Worm (Caenorhabditis elegans): ENCODE measurements around the gene T19H5.6.
A peak's percentile ranks its signal among the peaks of the same experiment; 100 is the strongest.

Gene T19H5.6

DNA sequence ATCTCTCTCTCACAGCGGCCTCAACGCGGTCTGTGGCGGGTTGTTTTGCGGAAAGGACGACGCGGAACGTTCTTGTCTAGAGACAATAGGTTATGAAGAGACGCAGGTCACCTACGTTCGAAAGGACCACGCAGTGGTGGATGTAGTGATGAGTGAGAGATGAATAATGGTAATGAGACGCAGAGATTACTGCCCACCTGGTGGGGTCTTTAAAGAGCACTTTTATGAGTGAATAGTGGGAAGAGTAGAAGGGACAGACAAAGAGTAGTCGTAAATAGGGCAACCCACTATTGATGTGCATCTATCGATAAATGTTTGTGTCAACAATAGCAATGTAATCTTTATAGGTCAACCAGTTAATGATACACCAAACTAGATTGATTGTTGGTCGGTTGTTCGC lies 21.0 kb upstream of the T19H5.6 start:
- TF ChIP-seq ref-1 (GFP tag; conservative IDR thresholded peaks at IDR 0.05) (no peak), ztf-29 (GFP tag; IDR thresholded peaks at IDR 0.05) (no peak), cog-1 (tag; optimal IDR thresholded peaks at IDR 0.05) (peak; percentile 67), med-1 (GFP tag; optimal IDR thresholded peaks at IDR 0.05; ENCODE audit: insufficient read depth) (no peak), ztf-23 (GFP tag; IDR thresholded peaks at IDR 0.05) (no peak), klf-2 (GFP tag; conservative IDR thresholded peaks at IDR 0.05) (no peak), tab-1 (GFP tag; IDR thresholded peaks at IDR 0.05) (0 out of 2 replicates have a peak, but pooled peaks have one; percentile 34), T22C8.4 (GFP tag; IDR thresholded peaks at IDR 0.05) (no peak), flt-1 (GFP tag; IDR thresholded peaks at IDR 0.05) (peak; percentile 42; the same call in 1 of the 2 replicates)

DNA sequence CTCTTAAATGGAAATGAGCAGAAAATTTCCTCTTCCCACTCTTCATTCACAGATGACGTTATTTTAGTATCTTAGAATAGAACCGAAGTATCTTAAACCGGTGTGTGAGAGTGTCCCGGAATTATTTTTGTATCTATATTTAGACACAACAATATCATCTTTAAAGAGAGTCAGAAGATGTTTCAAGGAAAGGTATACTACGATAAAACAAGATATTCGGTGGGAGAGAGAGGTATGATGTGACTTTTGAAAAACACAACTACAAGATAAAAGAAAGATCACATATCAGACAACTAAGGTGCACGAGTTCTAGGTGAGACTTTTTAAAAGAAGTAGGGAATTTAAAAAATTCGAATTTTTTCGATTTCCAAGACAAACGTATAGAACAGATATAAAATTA lies 20.6 kb upstream of the T19H5.6 start:
- no peak for TF ChIP-seq ztf-29 (GFP tag; IDR thresholded peaks at IDR 0.05)
- TF ChIP-seq T22C8.4 (GFP tag; IDR thresholded peaks at IDR 0.05), result no peak
- no peak for TF ChIP-seq cog-1 (tag; optimal IDR thresholded peaks at IDR 0.05)
- TF ChIP-seq ref-1 (GFP tag; conservative IDR thresholded peaks at IDR 0.05), result no peak
- TF ChIP-seq flt-1 (GFP tag; IDR thresholded peaks at IDR 0.05), result no peak
- TF ChIP-seq tab-1 (GFP tag; IDR thresholded peaks at IDR 0.05), result no peak
- no peak for TF ChIP-seq klf-2 (GFP tag; conservative IDR thresholded peaks at IDR 0.05)
- TF ChIP-seq med-1 (GFP tag; optimal IDR thresholded peaks at IDR 0.05; ENCODE audit: insufficient read depth), result no peak
- no peak for TF ChIP-seq ztf-23 (GFP tag; IDR thresholded peaks at IDR 0.05)

DNA sequence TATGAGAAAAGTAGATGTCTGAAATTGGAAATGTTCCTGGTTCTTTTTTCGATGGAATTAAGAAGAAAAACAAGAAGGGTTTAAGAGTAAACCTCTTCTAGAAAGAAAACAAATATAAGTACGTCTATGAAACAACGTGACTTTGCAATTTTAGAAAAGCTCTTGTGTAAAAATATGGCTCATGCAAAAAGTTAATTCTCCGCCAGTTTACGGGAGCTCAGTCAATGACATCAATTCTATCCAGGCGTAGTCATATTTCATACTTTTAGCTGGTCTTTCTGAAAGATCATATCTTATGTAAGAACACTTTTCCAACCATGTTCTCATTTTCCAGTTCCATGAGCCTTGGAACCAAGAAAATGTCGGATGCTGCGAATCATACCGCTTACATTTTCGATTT lies 19.9 kb upstream of the T19H5.6 start:
- no peak for TF ChIP-seq tab-1 (GFP tag; IDR thresholded peaks at IDR 0.05)
- TF ChIP-seq ztf-29 (GFP tag; IDR thresholded peaks at IDR 0.05), result no peak
- no peak for TF ChIP-seq flt-1 (GFP tag; IDR thresholded peaks at IDR 0.05)
- TF ChIP-seq T22C8.4 (GFP tag; IDR thresholded peaks at IDR 0.05), result no peak
- TF ChIP-seq ztf-23 (GFP tag; IDR thresholded peaks at IDR 0.05), result no peak
- no peak for TF ChIP-seq cog-1 (tag; optimal IDR thresholded peaks at IDR 0.05)
- TF ChIP-seq klf-2 (GFP tag; conservative IDR thresholded peaks at IDR 0.05), result no peak
- no peak for TF ChIP-seq med-1 (GFP tag; optimal IDR thresholded peaks at IDR 0.05; ENCODE audit: insufficient read depth)
- TF ChIP-seq ref-1 (GFP tag; conservative IDR thresholded peaks at IDR 0.05), result no peak

DNA sequence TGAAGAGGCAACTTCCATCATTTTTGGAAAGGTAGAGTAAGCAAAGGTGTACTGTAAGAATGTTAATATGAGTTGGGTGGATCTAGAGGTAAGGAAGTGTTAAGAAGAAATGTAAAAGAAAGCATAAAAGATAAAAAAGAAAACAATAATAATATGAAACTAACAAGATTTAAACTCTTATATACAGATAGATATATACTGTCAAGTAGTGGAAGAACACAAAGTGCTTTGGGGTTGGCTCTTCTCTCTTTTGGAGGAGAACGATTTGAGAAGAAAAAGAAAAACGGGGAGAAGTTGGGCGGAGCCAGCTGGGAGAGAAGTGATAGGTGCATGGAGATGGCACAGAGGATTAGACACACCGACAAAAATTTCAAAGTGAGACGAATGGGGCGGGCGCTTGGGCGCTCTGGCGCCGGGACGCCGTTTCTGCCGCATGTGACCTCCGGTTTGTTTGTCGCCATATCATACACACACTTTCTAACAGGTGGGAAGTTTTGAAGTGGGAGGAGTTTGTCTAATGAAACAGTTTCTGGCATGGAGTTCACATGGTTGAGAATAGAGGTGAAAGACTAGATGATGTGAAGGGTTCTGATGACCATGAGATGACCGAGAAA lies 17.4 kb upstream of the T19H5.6 start, which contains the start of gene T19H5.4:
Gene T19H5.4 (minus strand): TSS at position 51 of the 614 bp plus-strand sequence.
- TF ChIP-seq cog-1 (tag; optimal IDR thresholded peaks at IDR 0.05), result no peak
- TF ChIP-seq klf-2 (GFP tag; conservative IDR thresholded peaks at IDR 0.05), result no peak
- TF ChIP-seq ref-1 (GFP tag; conservative IDR thresholded peaks at IDR 0.05), result no peak; the same call in 1 of the 2 replicates
- TF ChIP-seq tab-1 (GFP tag; IDR thresholded peaks at IDR 0.05), result no peak
- no peak for TF ChIP-seq T22C8.4 (GFP tag; IDR thresholded peaks at IDR 0.05)
- no peak for TF ChIP-seq ztf-29 (GFP tag; IDR thresholded peaks at IDR 0.05)
- TF ChIP-seq ztf-23 (GFP tag; IDR thresholded peaks at IDR 0.05), result no peak
- TF ChIP-seq med-1 (GFP tag; optimal IDR thresholded peaks at IDR 0.05; ENCODE audit: insufficient read depth), result no peak
- TF ChIP-seq flt-1 (GFP tag; IDR thresholded peaks at IDR 0.05), result no peak

DNA sequence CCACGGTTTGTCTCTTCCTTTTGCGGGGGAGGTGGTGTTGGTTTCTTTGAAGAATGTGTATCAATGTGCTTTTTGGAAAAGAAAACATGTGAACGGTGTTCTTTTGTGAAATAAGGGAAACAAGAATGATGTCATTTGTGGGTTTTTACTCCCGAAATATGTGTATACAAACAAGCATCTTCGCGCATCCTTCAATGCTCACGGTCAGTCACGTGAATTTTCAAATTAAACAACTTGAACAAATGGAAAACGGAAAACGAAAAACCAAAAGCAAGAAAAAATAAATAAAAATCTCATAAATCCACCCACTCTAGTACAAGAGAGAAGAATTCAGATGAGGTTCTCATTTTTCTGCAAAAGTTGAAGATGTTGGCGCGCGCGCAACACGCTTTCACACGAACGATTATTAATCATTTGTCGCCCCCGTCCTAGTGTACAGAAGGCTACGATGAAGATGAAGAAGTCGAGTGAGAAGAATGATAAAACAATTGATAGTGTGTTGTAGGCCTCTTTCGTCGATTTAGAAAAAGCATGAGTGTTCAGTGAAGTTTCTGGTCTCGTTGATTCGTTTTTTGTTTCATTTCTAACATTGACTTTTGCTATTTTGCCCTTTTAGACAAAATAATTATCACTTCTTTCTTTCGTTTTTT lies 15.2 kb upstream of the T19H5.6 start:
- TF ChIP-seq klf-2 (GFP tag; conservative IDR thresholded peaks at IDR 0.05) (no peak), flt-1 (GFP tag; IDR thresholded peaks at IDR 0.05) (no peak), med-1 (GFP tag; optimal IDR thresholded peaks at IDR 0.05; ENCODE audit: insufficient read depth) (no peak)

DNA sequence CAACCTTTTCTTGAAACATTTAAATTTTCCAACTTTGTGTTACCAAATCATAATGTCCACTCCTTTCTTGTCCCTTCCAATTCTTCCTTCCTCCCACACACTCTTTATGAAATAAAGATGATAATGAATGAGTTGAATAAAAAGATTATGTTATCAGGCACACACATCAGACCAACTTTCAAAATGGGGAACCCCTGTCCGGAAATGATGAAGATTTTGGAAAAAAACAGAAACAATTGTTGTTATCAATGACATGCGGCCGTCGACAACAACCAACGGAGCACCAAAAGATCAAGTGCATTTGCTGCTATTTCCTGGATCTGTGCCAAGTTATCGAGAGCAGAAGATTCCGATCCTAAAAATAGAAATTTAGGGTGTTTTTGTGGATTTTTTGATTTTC lies 13.3 kb upstream of the T19H5.6 start:
- no peak for TF ChIP-seq ztf-29 (GFP tag; IDR thresholded peaks at IDR 0.05)
- no peak for TF ChIP-seq flt-1 (GFP tag; IDR thresholded peaks at IDR 0.05)
- TF ChIP-seq T22C8.4 (GFP tag; IDR thresholded peaks at IDR 0.05), result no peak
- TF ChIP-seq ztf-23 (GFP tag; IDR thresholded peaks at IDR 0.05), result no peak
- TF ChIP-seq ref-1 (GFP tag; conservative IDR thresholded peaks at IDR 0.05), result no peak

DNA sequence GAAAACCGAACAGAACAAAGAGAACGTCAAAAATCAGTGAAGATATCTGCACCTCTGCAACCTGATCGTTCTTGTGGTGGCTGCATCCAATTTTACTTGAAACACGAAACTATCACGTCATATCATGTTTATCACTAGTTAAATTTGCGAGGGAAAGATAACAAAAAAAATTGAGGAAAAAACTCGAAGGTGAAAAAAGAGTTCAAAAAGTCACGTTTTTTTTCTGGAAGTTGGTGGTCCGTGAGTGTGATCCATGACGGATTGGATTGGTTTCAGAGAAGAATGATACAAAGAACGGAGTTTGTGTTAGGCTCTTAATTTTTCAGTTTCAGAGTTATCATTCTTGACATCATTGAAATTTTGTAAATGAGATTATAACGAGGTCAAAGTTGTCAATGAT lies 12.5 kb upstream of the T19H5.6 start:
- TF ChIP-seq ref-1 (GFP tag; conservative IDR thresholded peaks at IDR 0.05), result no peak
- no peak for TF ChIP-seq cog-1 (tag; optimal IDR thresholded peaks at IDR 0.05)
- no peak for TF ChIP-seq T22C8.4 (GFP tag; IDR thresholded peaks at IDR 0.05)
- TF ChIP-seq med-1 (GFP tag; optimal IDR thresholded peaks at IDR 0.05; ENCODE audit: insufficient read depth), result no peak
- no peak for TF ChIP-seq ztf-29 (GFP tag; IDR thresholded peaks at IDR 0.05)
- TF ChIP-seq flt-1 (GFP tag; IDR thresholded peaks at IDR 0.05), result no peak
- TF ChIP-seq tab-1 (GFP tag; IDR thresholded peaks at IDR 0.05), result no peak
- no peak for TF ChIP-seq klf-2 (GFP tag; conservative IDR thresholded peaks at IDR 0.05)
- TF ChIP-seq ztf-23 (GFP tag; IDR thresholded peaks at IDR 0.05), result no peak

DNA sequence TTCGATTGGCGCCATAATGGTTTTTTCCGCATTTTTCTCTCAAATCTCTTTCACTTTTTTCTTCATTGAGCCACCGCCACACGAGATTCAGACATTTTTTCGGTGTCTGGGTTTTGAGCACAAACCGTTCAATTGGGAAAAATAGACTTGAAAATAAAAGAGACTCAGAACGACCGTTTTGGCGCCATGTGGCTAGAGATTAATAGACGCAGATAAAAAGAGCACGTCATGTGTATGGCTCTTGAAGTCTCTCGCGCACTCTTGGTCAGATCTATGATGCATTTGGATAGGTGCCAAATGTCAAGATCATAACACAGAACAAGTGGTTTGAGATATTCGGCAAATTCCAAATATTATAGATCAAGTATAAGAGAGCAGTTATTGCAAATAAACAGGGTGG lies 11.4 kb upstream of the T19H5.6 start:
- TF ChIP-seq flt-1 (GFP tag; IDR thresholded peaks at IDR 0.05) (no peak), tab-1 (GFP tag; IDR thresholded peaks at IDR 0.05) (no peak), T22C8.4 (GFP tag; IDR thresholded peaks at IDR 0.05) (no peak), klf-2 (GFP tag; conservative IDR thresholded peaks at IDR 0.05) (no peak), ztf-29 (GFP tag; IDR thresholded peaks at IDR 0.05) (no peak), med-1 (GFP tag; optimal IDR thresholded peaks at IDR 0.05; ENCODE audit: insufficient read depth) (no peak), ztf-23 (GFP tag; IDR thresholded peaks at IDR 0.05) (no peak)

DNA sequence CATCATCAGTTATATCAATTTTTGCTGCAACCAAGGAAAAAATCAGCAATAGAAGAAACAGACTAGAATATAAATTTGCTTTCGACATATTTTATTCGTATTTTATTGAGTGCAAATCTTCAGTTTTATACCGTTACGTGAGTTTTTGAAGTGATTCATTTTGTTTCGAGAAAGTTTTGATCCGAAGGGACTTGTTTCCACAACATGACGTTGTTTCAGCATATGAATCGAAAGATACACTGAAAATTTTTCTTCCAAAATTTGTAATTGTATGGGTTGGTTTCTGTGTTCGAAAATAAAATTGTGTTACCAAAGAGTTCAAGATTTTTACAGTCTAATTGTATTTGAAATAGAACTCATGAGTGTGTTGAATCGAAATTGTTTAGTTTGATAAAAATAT lies 10.0 kb upstream of the T19H5.6 start, which contains the start of gene T19H5.7:
Gene T19H5.7 (minus strand): TSS at position 101 of the 400 bp plus-strand sequence.
- no peak for TF ChIP-seq T22C8.4 (GFP tag; IDR thresholded peaks at IDR 0.05)
- TF ChIP-seq med-1 (GFP tag; optimal IDR thresholded peaks at IDR 0.05; ENCODE audit: insufficient read depth), result no peak
- TF ChIP-seq klf-2 (GFP tag; conservative IDR thresholded peaks at IDR 0.05), result no peak
- no peak for TF ChIP-seq ref-1 (GFP tag; conservative IDR thresholded peaks at IDR 0.05)

DNA sequence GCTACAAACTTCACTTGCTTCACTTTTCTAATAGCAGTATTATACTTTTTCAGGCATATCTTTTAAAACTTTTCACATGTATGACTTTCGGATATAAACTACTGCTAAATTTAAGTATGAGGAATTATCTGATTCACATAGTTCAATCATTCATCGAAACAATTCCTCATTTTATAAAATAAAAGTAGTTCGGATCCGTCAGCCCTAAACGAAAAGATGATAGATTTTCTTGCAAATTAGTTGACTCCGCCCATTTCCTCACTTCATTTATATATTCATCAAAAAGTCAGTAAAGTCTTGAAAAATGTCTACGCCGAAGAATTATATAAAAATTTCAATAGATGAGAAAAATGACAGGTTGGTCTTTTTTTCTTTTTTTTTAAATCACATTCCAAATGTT lies 7.5 kb upstream of the T19H5.6 start, which contains the start of gene chil-27:
Gene chil-27 (plus strand): TSS at position 301 of the 400 bp plus-strand sequence.
- TF ChIP-seq cog-1 (tag; optimal IDR thresholded peaks at IDR 0.05) (no peak), klf-2 (GFP tag; conservative IDR thresholded peaks at IDR 0.05) (no peak), ztf-23 (GFP tag; IDR thresholded peaks at IDR 0.05) (no peak), tab-1 (GFP tag; IDR thresholded peaks at IDR 0.05) (no peak), T22C8.4 (GFP tag; IDR thresholded peaks at IDR 0.05) (no peak), ztf-29 (GFP tag; IDR thresholded peaks at IDR 0.05) (no peak), flt-1 (GFP tag; IDR thresholded peaks at IDR 0.05) (no peak), med-1 (GFP tag; optimal IDR thresholded peaks at IDR 0.05; ENCODE audit: insufficient read depth) (no peak), ref-1 (GFP tag; conservative IDR thresholded peaks at IDR 0.05) (no peak)
